Worm (Caenorhabditis elegans) whole organism, late embryonic: ENCODE results near the gene ZK742.4.

Source experiments
- F13H6.1 ChIP-seq: sonication (generic microtip); optimal IDR thresholded peaks from 2 replicates; lab custom pipeline; 2016; ENCODE audit warnings: missing genetic modification characterization, missing compliant biosample characterization
- ama-1 ChIP-seq: fragments of 150-350 bp; optimal IDR thresholded peaks from 2 replicates; lab custom pipeline; 2014
- ceh-34 ChIP-seq: sonication (generic microtip); optimal IDR thresholded peaks from 2 replicates; lab custom pipeline; 2016; ENCODE audit warnings: mild to moderate bottlenecking, missing genetic modification characterization, missing compliant biosample characterization
- che-1 ChIP-seq: sonication (generic microtip); optimal IDR thresholded peaks from 2 replicates; lab custom pipeline; 2016; ENCODE audit warnings: mild to moderate bottlenecking, missing genetic modification characterization, missing compliant biosample characterization
- fkh-6 ChIP-seq: sonication (generic microtip); optimal IDR thresholded peaks from 2 replicates; lab custom pipeline; 2016; ENCODE audit warnings: missing genetic modification characterization, missing compliant biosample characterization
- hlh-8 ChIP-seq: sonication (generic microtip); optimal IDR thresholded peaks from 2 replicates; lab custom pipeline; 2016; ENCODE audit warnings: missing genotype, missing genetic modification characterization, missing compliant biosample characterization
- mec-3 ChIP-seq: sonication (generic microtip); optimal IDR thresholded peaks from 2 replicates; lab custom pipeline; 2016; ENCODE audit warnings: borderline replicate concordance, missing genetic modification characterization, missing compliant biosample characterization
- nhr-11 ChIP-seq: fragments of 150-350 bp; optimal IDR thresholded peaks from 2 replicates; lab custom pipeline; 2014; ENCODE audit warnings: missing biosample characterization, missing genetic modification characterization
- tbx-2 ChIP-seq: sonication (generic microtip); optimal IDR thresholded peaks from 2 replicates; lab custom pipeline; 2016; ENCODE audit warnings: missing genetic modification characterization, missing compliant biosample characterization

- TF ChIP-seq fkh-6 (tag; lab: Kevin White, UChicago) (no peak), F13H6.1 (tag; lab: Kevin White, UChicago) (no peak), hlh-8 (tag; lab: Kevin White, UChicago) (no peak), ama-1 (lab: Kevin White, UChicago) (no peak), mec-3 (tag; lab: Kevin White, UChicago) (no peak), ceh-34 (tag; lab: Kevin White, UChicago) (no peak), che-1 (tag; lab: Kevin White, UChicago) (no peak), nhr-11 (no peak), tbx-2 (tag; lab: Kevin White, UChicago) (no peak)
Measured at ce11 chrV:7830952-7831351, 19.4 kb upstream of the ZK742.4 start.
